Fruit fly (Drosophila melanogaster): ENCODE measurements around the gene CkIIalpha-i1.

The CkIIalpha-i1 gene

dm6 chr3L:15768947-15769389 is 47.8 kb upstream of the CkIIalpha-i1 start (continued):
- TF ChIP-seq jigr1 (GFP tag; IDR thresholded peaks at IDR 0.05) (no peak), sug (tag; optimal IDR thresholded peaks at IDR 0.05) (peak; percentile 21), CG8290 (GFP tag; optimal IDR thresholded peaks at IDR 0.05) (peak; percentile 22), CG8290 (tag; optimal IDR thresholded peaks at IDR 0.05) (no peak), trh (GFP tag; optimal IDR thresholded peaks at IDR 0.05) (no peak), CG4617 (GFP tag; optimal IDR thresholded peaks at IDR 0.05; ENCODE audit: borderline replicate concordance) (no peak), Chrac-16 (GFP tag; optimal IDR thresholded peaks at IDR 0.05) (peak; percentile 33), dati (GFP tag; IDR thresholded peaks at IDR 0.05) (no peak), CG1233 (GFP tag; optimal IDR thresholded peaks at IDR 0.05) (peak; percentile 50), CG10979 (tag; optimal IDR thresholded peaks at IDR 0.05) (peak; percentile 87), Med (GFP tag) (peak; percentile 7), Myb (GFP tag; optimal IDR thresholded peaks at IDR 0.05) (no peak), Hand (GFP tag; optimal IDR thresholded peaks at IDR 0.05) (no peak), CG8089 (GFP tag; optimal IDR thresholded peaks at IDR 0.05) (no peak), CG4854 (GFP tag; optimal IDR thresholded peaks at IDR 0.05) (peak; percentile 47), CG10654 (GFP tag; optimal IDR thresholded peaks at IDR 0.05) (peak; percentile 50), mam (GFP tag; optimal IDR thresholded peaks at IDR 0.05) (no peak), lola (GFP tag; optimal IDR thresholded peaks at IDR 0.05) (peak in 1 of 3 experiments; percentile 85), Dbx (GFP tag; IDR thresholded peaks at IDR 0.05) (0 out of 3 replicates have a peak, but pooled peaks have one; percentile 37), CG10209 (GFP tag; optimal IDR thresholded peaks at IDR 0.05) (peak; percentile 82), sens-2 (GFP tag; IDR thresholded peaks at IDR 0.05) (0 out of 2 replicates have a peak, but pooled peaks have one; percentile 36), CG3281 (GFP tag; optimal IDR thresholded peaks at IDR 0.05) (peak; percentile 43), CG1529 (GFP tag; optimal IDR thresholded peaks at IDR 0.05) (peak; percentile 38), CG31365 (tag; optimal IDR thresholded peaks at IDR 0.05) (no peak), CG17328 (GFP tag; IDR thresholded peaks at IDR 0.05) (peak; percentile 57), nau (GFP tag; optimal IDR thresholded peaks at IDR 0.05) (peak; percentile 38), Dll (GFP tag; IDR thresholded peaks at IDR 0.05; ENCODE audit: partially characterized antibody) (no peak), run (tag; optimal IDR thresholded peaks at IDR 0.05) (no peak), fd102C (GFP tag; optimal IDR thresholded peaks at IDR 0.05) (no peak), CG6654 (GFP tag; optimal IDR thresholded peaks at IDR 0.05) (peak; percentile 19), CG9215 (GFP tag; IDR thresholded peaks at IDR 0.05) (no peak), aop (GFP tag; IDR thresholded peaks at IDR 0.05) (no peak), stwl (tag; optimal IDR thresholded peaks at IDR 0.05) (peak; percentile 31), CG4424 (GFP tag; optimal IDR thresholded peaks at IDR 0.05) (peak; percentile 77), slp2 (GFP tag; optimal IDR thresholded peaks at IDR 0.05) (no peak), CG4707 (GFP tag; optimal IDR thresholded peaks at IDR 0.05) (no peak), Jarid2 (GFP tag; optimal IDR thresholded peaks at IDR 0.05) (peak; percentile 25), gce (GFP tag; IDR thresholded peaks at IDR 0.05) (no peak), dmrt99B (tag; optimal IDR thresholded peaks at IDR 0.05) (peak; percentile 77), CG4404 (GFP tag; IDR thresholded peaks at IDR 0.05) (peak; percentile 72), Hmx (GFP tag; optimal IDR thresholded peaks at IDR 0.05) (no peak), Meics (GFP tag; optimal IDR thresholded peaks at IDR 0.05) (peak; percentile 28), CG12659 (GFP tag; optimal IDR thresholded peaks at IDR 0.05) (peak; percentile 36), bbx (GFP tag; IDR thresholded peaks at IDR 0.05; ENCODE audit: partially characterized antibody) (no peak), CoRest (tag; optimal IDR thresholded peaks at IDR 0.05) (peak; percentile 78), Eip74EF (GFP tag; optimal IDR thresholded peaks at IDR 0.05) (peak in 1 of 2 experiments; percentile 17), CG31224 (GFP tag; IDR thresholded peaks at IDR 0.05) (no peak), CG6689 (GFP tag; IDR thresholded peaks at IDR 0.05) (peak; percentile 64), Antp (GFP tag; optimal IDR thresholded peaks at IDR 0.05) (no peak), CG8944 (GFP tag; optimal IDR thresholded peaks at IDR 0.05) (no peak), Vsx1 (GFP tag; optimal IDR thresholded peaks at IDR 0.05) (peak; percentile 46)
